Fruit fly (Drosophila melanogaster): ENCODE results near the gene CG15543.

- TF ChIP-seq h (optimal IDR thresholded peaks at IDR 0.05) (no peak), ttk (optimal IDR thresholded peaks at IDR 0.05) (no peak), psq (optimal IDR thresholded peaks at IDR 0.05) (no peak), Sin3A (optimal IDR thresholded peaks at IDR 0.05) (no peak)
Observed at dm6 chr3R:30742580-30742979, at the start of gene CG15543.
